Worm (Caenorhabditis elegans) whole organism, early embryonic: Measurements from ENCODE around the gene F14H12.17.

Experiments used
- B0310.2 ChIP-seq: sonication (generic microtip); optimal IDR thresholded peaks from 2 replicates; lab custom pipeline; 2016; ENCODE audit warnings: mild to moderate bottlenecking, missing genetic modification characterization, missing compliant biosample characterization
- F13C5.2 ChIP-seq: sonication (generic microtip); optimal IDR thresholded peaks from 2 replicates; lab custom pipeline; 2017; ENCODE audit warnings: mild to moderate bottlenecking, missing genetic modification characterization, inconsistent platforms, missing compliant biosample characterization
- aly-1 ChIP-seq: sonication (generic microtip); optimal IDR thresholded peaks from 2 replicates; lab custom pipeline; 2016; ENCODE audit warnings: missing genetic modification characterization, missing compliant biosample characterization
- ama-1 ChIP-seq: fragments of 150-350 bp; optimal IDR thresholded peaks from 2 replicates; lab custom pipeline; 2014
- ceh-13 ChIP-seq: fragments of 200-800 bp; sonication (Bioruptor generic); optimal IDR thresholded peaks from 2 replicates; lab custom pipeline; 2018; ENCODE audit warnings: mild to moderate bottlenecking, missing genetic modification characterization, missing compliant biosample characterization
- ceh-36 ChIP-seq: sonication (generic microtip); optimal IDR thresholded peaks from 2 replicates; lab custom pipeline; 2016; ENCODE audit warnings: missing genetic modification characterization, inconsistent platforms, missing compliant biosample characterization
- ets-7 ChIP-seq: sonication (generic microtip); optimal IDR thresholded peaks from 2 replicates; lab custom pipeline; 2016; ENCODE audit warnings: missing genotype, missing genetic modification characterization, missing compliant biosample characterization
- flt-1 ChIP-seq: fragments of 200-800 bp; sonication (Bioruptor generic); IDR thresholded peaks from 2 replicates; pipeline ENCODE4 v1.3.6; 2022; ENCODE audit warnings: missing genetic modification characterization, missing compliant biosample characterization
- hmbx-1 ChIP-seq: sonication (generic microtip); optimal IDR thresholded peaks from 2 replicates; lab custom pipeline; 2016; ENCODE audit warnings: mild to moderate bottlenecking, missing genetic modification characterization, missing compliant biosample characterization
- hmg-4 ChIP-seq: fragments of 200-800 bp; sonication (Bioruptor generic); optimal IDR thresholded peaks from 2 replicates; lab custom pipeline; 2018; ENCODE audit warnings: mild to moderate bottlenecking, missing genetic modification characterization, missing compliant biosample characterization
- hnd-1 ChIP-seq: sonication (generic microtip); optimal IDR thresholded peaks from 2 replicates; lab custom pipeline; 2016; ENCODE audit warnings: missing genetic modification characterization, missing compliant biosample characterization
- pes-1 ChIP-seq: fragments of 200-800 bp; sonication (Bioruptor generic); IDR thresholded peaks from 2 replicates; pipeline ENCODE4 v1.3.6; 2022; ENCODE audit warnings: missing genetic modification reagents, missing genetic modification characterization, missing compliant biosample characterization
- scrt-1 ChIP-seq: fragments of 200-800 bp; sonication (Bioruptor generic); IDR thresholded peaks from 2 replicates; pipeline ENCODE4 v1.3.6; 2022; ENCODE audit warnings: missing genetic modification characterization, missing compliant biosample characterization
- sea-1 ChIP-seq: fragments of 200-800 bp; sonication (Bioruptor generic); conservative IDR thresholded peaks from 2 replicates; pipeline ENCODE4 v1.3.6; 2022; ENCODE audit warnings: missing genetic modification characterization, missing compliant biosample characterization
- tbx-11 ChIP-seq: fragments of 200-800 bp; sonication (Bioruptor generic); IDR thresholded peaks from 2 replicates; pipeline ENCODE4 v1.3.6; 2022; ENCODE audit warnings: missing genetic modification characterization, missing compliant biosample characterization
- tbx-37 ChIP-seq: fragments of 200-800 bp; sonication (Bioruptor generic); conservative IDR thresholded peaks from 2 replicates; pipeline ENCODE4 v1.3.6; 2022; ENCODE audit warnings: missing genetic modification reagents, missing genetic modification characterization, missing compliant biosample characterization
- tra-4 ChIP-seq: sonication (generic microtip); optimal IDR thresholded peaks from 2 replicates; lab custom pipeline; 2017; ENCODE audit warnings: missing genetic modification characterization, missing compliant biosample characterization

Gene F14H12.17

DNA sequence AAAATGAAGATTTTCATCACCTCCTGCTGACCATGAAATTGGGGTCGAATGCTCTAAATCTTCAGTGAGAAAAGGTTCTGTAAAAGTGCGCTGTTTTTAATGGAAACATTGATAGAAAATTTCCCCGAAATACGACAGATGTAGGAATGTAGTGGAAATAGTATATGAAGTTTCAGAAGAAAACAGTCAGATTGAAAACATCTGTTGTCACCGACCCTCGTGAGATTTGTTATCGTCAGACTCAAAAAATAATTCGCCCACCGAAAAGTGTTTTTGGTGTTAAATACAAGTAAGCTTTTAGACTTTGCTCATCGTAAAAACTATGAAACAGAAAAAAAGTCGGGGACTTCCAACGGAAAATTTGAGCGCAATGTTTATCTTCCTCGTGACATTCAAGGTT lies 1.8 kb upstream of the F14H12.17 start, which contains the start of gene F14H12.8:
Gene F14H12.8, minus strand, starts transcription at position 101 of the 400 bp plus-strand sequence.
- TF ChIP-seq sea-1 (GFP tag; lab: Robert Waterston, UW) (no peak), aly-1 (no peak), flt-1 (GFP tag; lab: Robert Waterston, UW) (no peak), ama-1 (no peak), hmbx-1 (no peak), B0310.2 (tag; lab: Kevin White, UChicago) (no peak), tra-4 (no peak), pes-1 (GFP tag; lab: Robert Waterston, UW) (no peak), hmg-4 (GFP tag; lab: Kevin White, UChicago) (no peak), tbx-37 (GFP tag; lab: Robert Waterston, UW) (no peak), ets-7 (tag; lab: Kevin White, UChicago) (no peak), F13C5.2 (tag; lab: Kevin White, UChicago) (no peak), scrt-1 (GFP tag; lab: Robert Waterston, UW) (no peak), tbx-11 (GFP tag; lab: Robert Waterston, UW) (no peak), ceh-36 (tag; lab: Kevin White, UChicago) (no peak), ceh-13 (GFP tag; lab: Kevin White, UChicago) (no peak), hnd-1 (tag; lab: Kevin White, UChicago) (no peak)

- TF ChIP-seq sea-1 (GFP tag; lab: Robert Waterston, UW) (no peak), F13C5.2 (tag; lab: Kevin White, UChicago) (no peak), hmg-4 (GFP tag; lab: Kevin White, UChicago) (no peak), aly-1 (no peak), ceh-13 (GFP tag; lab: Kevin White, UChicago) (no peak), ets-7 (tag; lab: Kevin White, UChicago) (no peak), B0310.2 (tag; lab: Kevin White, UChicago) (no peak), flt-1 (GFP tag; lab: Robert Waterston, UW) (no peak), pes-1 (GFP tag; lab: Robert Waterston, UW) (no peak), ama-1 (no peak), ceh-36 (tag; lab: Kevin White, UChicago) (no peak), scrt-1 (GFP tag; lab: Robert Waterston, UW) (no peak), hmbx-1 (no peak)
These were observed 578 bp downstream of the F14H12.17 start, which contains the start of gene F14H12.7 for ce11 chrX:4362522-4362921. TSS of gene F14H12.7 (minus strand) at chrX:4362622.

DNA sequence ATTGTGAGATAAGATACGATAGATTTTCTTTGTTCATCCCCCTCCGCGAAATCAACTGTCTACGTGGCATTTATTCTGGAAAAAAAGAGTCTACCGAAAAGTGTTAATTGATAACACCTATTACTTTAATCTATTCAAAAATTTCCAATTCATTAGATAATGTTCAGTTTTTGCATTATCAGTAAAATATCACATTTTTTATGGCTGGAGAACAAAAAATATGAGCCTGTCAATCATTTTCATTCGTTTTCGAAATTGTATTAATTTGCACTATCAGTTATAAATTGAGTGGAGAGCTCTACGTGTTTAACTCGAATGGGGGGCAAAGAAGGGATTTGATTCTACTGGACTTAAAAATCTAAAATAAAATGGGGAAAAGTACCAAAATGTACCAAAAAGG lies 4.1 kb downstream of the F14H12.17 start:
- TF ChIP-seq flt-1 (GFP tag; lab: Robert Waterston, UW) = no peak
- TF ChIP-seq F13C5.2 (tag; lab: Kevin White, UChicago) = no peak
- TF ChIP-seq hmg-4 (GFP tag; lab: Kevin White, UChicago) = no peak
- no peak for TF ChIP-seq ets-7 (tag; lab: Kevin White, UChicago)
- no peak for TF ChIP-seq B0310.2 (tag; lab: Kevin White, UChicago)
- TF ChIP-seq sea-1 (GFP tag; lab: Robert Waterston, UW) = no peak
- no peak for TF ChIP-seq hnd-1 (tag; lab: Kevin White, UChicago)
- no peak for TF ChIP-seq aly-1
- no peak for TF ChIP-seq tbx-11 (GFP tag; lab: Robert Waterston, UW)

DNA sequence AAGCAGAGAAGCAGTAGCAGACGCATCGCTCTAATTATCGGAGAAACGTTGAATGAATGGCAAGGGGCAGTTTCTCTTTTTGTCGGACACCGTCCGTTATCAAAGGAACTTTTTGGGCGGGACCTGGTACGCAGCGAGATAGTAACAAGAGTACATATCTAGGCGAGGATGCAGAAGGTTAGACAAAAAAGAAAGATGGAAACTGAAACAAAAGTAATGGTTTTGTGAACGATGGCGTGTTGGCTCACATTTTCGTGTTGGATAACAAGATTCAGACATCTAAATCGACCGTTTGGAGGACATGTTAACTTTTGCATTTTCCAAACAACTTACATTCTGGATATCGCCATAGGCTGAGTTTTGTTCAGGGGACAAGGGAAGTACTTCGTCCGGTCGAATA lies 5.6 kb downstream of the F14H12.17 start, which contains the start of gene F14H12.6:
Gene F14H12.6, minus strand, starts transcription at position 101 of the 400 bp plus-strand sequence.
- no peak for TF ChIP-seq F13C5.2 (tag; lab: Kevin White, UChicago)
- TF ChIP-seq scrt-1 (GFP tag; lab: Robert Waterston, UW) = no peak
- no peak for TF ChIP-seq ceh-36 (tag; lab: Kevin White, UChicago)
- TF ChIP-seq tbx-37 (GFP tag; lab: Robert Waterston, UW) = no peak
- no peak for TF ChIP-seq hmbx-1
- no peak for TF ChIP-seq tbx-11 (GFP tag; lab: Robert Waterston, UW)
- no peak for TF ChIP-seq flt-1 (GFP tag; lab: Robert Waterston, UW)
- TF ChIP-seq tra-4 = no peak
- no peak for TF ChIP-seq pes-1 (GFP tag; lab: Robert Waterston, UW)
- TF ChIP-seq hnd-1 (tag; lab: Kevin White, UChicago) = no peak
- no peak for TF ChIP-seq ama-1
- TF ChIP-seq sea-1 (GFP tag; lab: Robert Waterston, UW) = no peak

- no peak for TF ChIP-seq hnd-1 (tag; lab: Kevin White, UChicago)
- no peak for TF ChIP-seq pes-1 (GFP tag; lab: Robert Waterston, UW)
- TF ChIP-seq ets-7 (tag; lab: Kevin White, UChicago) = no peak
- TF ChIP-seq tra-4 = no peak
- no peak for TF ChIP-seq tbx-37 (GFP tag; lab: Robert Waterston, UW)
These were observed 9.8 kb downstream of the F14H12.17 start, which contains the start of gene col-165 for ce11 chrX:4353318-4353717. TSS of gene col-165 (plus strand) at chrX:4353618.

ce11 chrX:4350198-4350597 lies 12.9 kb downstream of the F14H12.17 start, which contains the start of gene F14H12.2:
TSS of gene F14H12.2 (plus strand) at chrX:4350498.
- TF ChIP-seq hmbx-1 = no peak
- no peak for TF ChIP-seq ets-7 (tag; lab: Kevin White, UChicago)
- no peak for TF ChIP-seq scrt-1 (GFP tag; lab: Robert Waterston, UW)
- TF ChIP-seq tbx-11 (GFP tag; lab: Robert Waterston, UW) = no peak
- TF ChIP-seq sea-1 (GFP tag; lab: Robert Waterston, UW) = no peak
- no peak for TF ChIP-seq B0310.2 (tag; lab: Kevin White, UChicago)
- TF ChIP-seq F13C5.2 (tag; lab: Kevin White, UChicago) = no peak
- TF ChIP-seq tbx-37 (GFP tag; lab: Robert Waterston, UW) = no peak
- no peak for TF ChIP-seq ceh-36 (tag; lab: Kevin White, UChicago)

DNA sequence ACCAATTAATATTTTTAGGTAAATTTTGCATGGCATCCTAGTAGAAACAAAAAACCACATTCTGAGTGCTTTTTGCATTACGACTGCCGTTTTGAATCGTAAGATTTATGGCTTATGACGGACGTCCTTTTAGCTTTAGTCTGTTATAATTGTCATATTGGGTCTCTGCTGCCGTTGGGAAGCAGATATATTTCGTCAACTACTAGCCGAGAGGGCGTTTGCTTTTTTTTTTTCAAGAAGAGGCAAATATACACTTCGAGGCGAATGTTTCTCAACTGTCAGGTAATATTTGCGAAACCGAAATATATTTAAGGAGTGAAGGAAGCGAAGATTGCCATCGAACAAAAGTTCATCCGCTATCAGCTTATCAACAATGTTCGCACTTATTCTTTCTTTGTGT lies 19.2 kb downstream of the F14H12.17 start, which contains the start of gene F14H12.3:
Gene F14H12.3, plus strand, starts transcription at position 301 of the 400 bp plus-strand sequence.
- TF ChIP-seq scrt-1 (GFP tag; lab: Robert Waterston, UW) = 0 out of 2 replicates have a peak, but pooled peaks have one; percentile 40
- TF ChIP-seq B0310.2 (tag; lab: Kevin White, UChicago) = no peak
